Fruit fly (Drosophila melanogaster) whole organism, prepupa: ENCODE measurements around the gene CG4686.

Experiments used
- Blimp-1 ChIP-seq: fragments of 200-800 bp; sonication (Bioruptor generic); optimal IDR thresholded peaks from 3 replicates; lab custom pipeline; 2017; ENCODE audit warnings: missing biosample characterization, missing genetic modification characterization, mild to moderate bottlenecking, moderate library complexity, missing genetic modification reagents
- CG10631 ChIP-seq: fragments of 200-800 bp; sonication (Bioruptor generic); optimal IDR thresholded peaks from 2 replicates; lab custom pipeline; 2016; ENCODE audit warnings: missing biosample characterization, missing genetic modification characterization
- CG11762 ChIP-seq: fragments of 200-800 bp; sonication (Bioruptor generic); optimal IDR thresholded peaks from 3 replicates; lab custom pipeline; 2016; ENCODE audit warnings: missing biosample characterization, missing genetic modification characterization; ENCODE audit not compliant: insufficient read depth
- CG11902 ChIP-seq: fragments of 200-800 bp; sonication (Bioruptor generic); optimal IDR thresholded peaks from 3 replicates; lab custom pipeline; 2016; ENCODE audit warnings: missing biosample characterization, missing genetic modification characterization
- CG15336 ChIP-seq: fragments of 200-800 bp; sonication (Bioruptor generic); IDR thresholded peaks from 2 replicates; pipeline ENCODE4 v1.3.6; 2022; ENCODE audit warnings: missing biosample characterization, missing genetic modification characterization
- CG3032 ChIP-seq: fragments of 200-800 bp; optimal IDR thresholded peaks from 2 replicates; lab custom pipeline; 2019; ENCODE audit warnings: missing biosample characterization, mild to moderate bottlenecking, missing genetic modification characterization, moderate library complexity
- CG31627 ChIP-seq: fragments of 200-800 bp; sonication (Bioruptor generic); optimal IDR thresholded peaks from 3 replicates; lab custom pipeline; 2016; ENCODE audit warnings: missing biosample characterization, missing genetic modification characterization
- CG32006 ChIP-seq: fragments of 200-800 bp; sonication (Bioruptor generic); optimal IDR thresholded peaks from 3 replicates; lab custom pipeline; 2017; ENCODE audit warnings: missing biosample characterization, mild to moderate bottlenecking, missing genetic modification characterization
- CG34406 ChIP-seq: fragments of 200-800 bp; sonication (Bioruptor generic); optimal IDR thresholded peaks from 3 replicates; lab custom pipeline; 2016; ENCODE audit warnings: missing biosample characterization, missing genetic modification characterization
- CG3919 ChIP-seq: fragments of 200-800 bp; sonication (Bioruptor generic); optimal IDR thresholded peaks from 3 replicates; lab custom pipeline; 2016; ENCODE audit warnings: missing biosample characterization, missing genetic modification characterization
- CG4318 ChIP-seq: fragments of 200-800 bp; sonication (Bioruptor generic); optimal IDR thresholded peaks from 3 replicates; lab custom pipeline; 2017; ENCODE audit warnings: missing biosample characterization, mild to moderate bottlenecking, missing genetic modification characterization
- CG6163 ChIP-seq: fragments of 200-800 bp; sonication (Bioruptor generic); IDR thresholded peaks from 3 replicates; pipeline ENCODE4 v1.3.6; 2022; ENCODE audit warnings: missing biosample characterization, missing genetic modification characterization
- CG6792 ChIP-seq: fragments of 200-800 bp; sonication (Bioruptor generic); optimal IDR thresholded peaks from 3 replicates; lab custom pipeline; 2016; ENCODE audit warnings: missing biosample characterization, missing genetic modification characterization
- CG6808 ChIP-seq: fragments of 200-800 bp; sonication (Bioruptor generic); optimal IDR thresholded peaks from 3 replicates; lab custom pipeline; 2017; ENCODE audit warnings: missing biosample characterization, missing genetic modification characterization, mild to moderate bottlenecking, moderate library complexity, missing genetic modification reagents
- CG6854 ChIP-seq: fragments of 200-800 bp; sonication (Bioruptor generic); optimal IDR thresholded peaks from 2 replicates; lab custom pipeline; 2017; ENCODE audit warnings: missing biosample characterization, mild to moderate bottlenecking, missing genetic modification characterization
- CG7368 ChIP-seq: fragments of 200-800 bp; sonication (Bioruptor generic); optimal IDR thresholded peaks from 3 replicates; lab custom pipeline; 2016; ENCODE audit warnings: missing biosample characterization, missing genetic modification characterization
- CG8319 ChIP-seq: fragments of 200-800 bp; sonication (Bioruptor generic); optimal IDR thresholded peaks from 3 replicates; lab custom pipeline; 2016; ENCODE audit warnings: missing biosample characterization, missing genetic modification characterization
- CG8632 ChIP-seq: fragments of 200-800 bp; sonication (Bioruptor generic); optimal IDR thresholded peaks from 3 replicates; lab custom pipeline; 2016; ENCODE audit warnings: missing biosample characterization, missing genetic modification characterization
- Eip75B ChIP-seq: fragments of 200-800 bp; sonication (Bioruptor generic); optimal IDR thresholded peaks from 3 replicates; lab custom pipeline; 2016; ENCODE audit warnings: missing biosample characterization, missing genetic modification characterization
- Eip93F ChIP-seq: fragments of 200-800 bp; sonication (Bioruptor generic); optimal IDR thresholded peaks from 2 replicates; lab custom pipeline; 2016; ENCODE audit warnings: missing biosample characterization, mild to moderate bottlenecking, missing genetic modification characterization
- Ets96B ChIP-seq: fragments of 200-800 bp; optimal IDR thresholded peaks from 2 replicates; lab custom pipeline; 2019; ENCODE audit warnings: missing biosample characterization, mild to moderate bottlenecking, missing genetic modification characterization, moderate library complexity
- Gug ChIP-seq: fragments of 200-800 bp; sonication (Bioruptor generic); IDR thresholded peaks from 2 replicates; pipeline ENCODE4 v1.3.6; 2022; ENCODE audit warnings: missing biosample characterization, missing genetic modification characterization
- Hr4 ChIP-seq: fragments of 200-800 bp; sonication (Bioruptor generic); optimal IDR thresholded peaks from 3 replicates; lab custom pipeline; 2016; ENCODE audit warnings: missing biosample characterization, missing genetic modification characterization
- Lpt ChIP-seq: fragments of 200-800 bp; sonication (Bioruptor generic); optimal IDR thresholded peaks from 3 replicates; lab custom pipeline; 2016; ENCODE audit warnings: missing biosample characterization, missing genetic modification characterization
- OdsH ChIP-seq: fragments of 200-800 bp; sonication (Bioruptor generic); optimal IDR thresholded peaks from 3 replicates; lab custom pipeline; 2016; ENCODE audit warnings: missing biosample characterization, missing genetic modification characterization
- Smox ChIP-seq: fragments of 200-800 bp; sonication (Bioruptor generic); optimal IDR thresholded peaks from 3 replicates; lab custom pipeline; 2016; ENCODE audit warnings: missing biosample characterization, missing genetic modification characterization
- Sox102F ChIP-seq: fragments of 200-800 bp; sonication (Bioruptor generic); optimal IDR thresholded peaks from 2 replicates; lab custom pipeline; 2016; ENCODE audit warnings: missing biosample characterization, mild to moderate bottlenecking, missing genetic modification characterization
- Sox14 ChIP-seq: fragments of 200-800 bp; sonication (Bioruptor generic); optimal IDR thresholded peaks from 3 replicates; lab custom pipeline; 2016; ENCODE audit warnings: missing biosample characterization, missing genetic modification characterization
- Sox15 ChIP-seq: fragments of 200-800 bp; sonication (Bioruptor generic); optimal IDR thresholded peaks from 3 replicates; lab custom pipeline; 2016; ENCODE audit warnings: missing biosample characterization, missing genetic modification characterization
- acj6 ChIP-seq: fragments of 200-800 bp; sonication (Bioruptor generic); optimal IDR thresholded peaks from 3 replicates; lab custom pipeline; 2016; ENCODE audit warnings: missing biosample characterization, missing genetic modification characterization
- cyc ChIP-seq: fragments of 200-800 bp; sonication (Bioruptor generic); optimal IDR thresholded peaks from 3 replicates; lab custom pipeline; 2016; ENCODE audit warnings: missing biosample characterization, missing genetic modification characterization
- dac ChIP-seq: fragments of 200-800 bp; sonication (Bioruptor generic); optimal IDR thresholded peaks from 2 replicates; lab custom pipeline; 2017; ENCODE audit warnings: missing biosample characterization, mild to moderate bottlenecking, missing genetic modification characterization
- dsx ChIP-seq: fragments of 200-800 bp; optimal IDR thresholded peaks from 3 replicates; lab custom pipeline; 2019; ENCODE audit warnings: missing biosample characterization, mild to moderate bottlenecking, missing genetic modification characterization, moderate library complexity; ENCODE audit not compliant: poor library complexity, severe bottlenecking
- fd59A ChIP-seq: fragments of 200-800 bp; sonication (Bioruptor generic); optimal IDR thresholded peaks from 2 replicates; lab custom pipeline; 2017; ENCODE audit warnings: missing biosample characterization, mild to moderate bottlenecking, missing genetic modification characterization, missing genetic modification reagents
- fkh ChIP-seq: fragments of 200-800 bp; sonication (Bioruptor generic); optimal IDR thresholded peaks from 3 replicates; lab custom pipeline; 2017; ENCODE audit warnings: missing biosample characterization, mild to moderate bottlenecking, missing genetic modification characterization, moderate library complexity
- lz ChIP-seq: fragments of 200-800 bp; sonication (Bioruptor generic); optimal IDR thresholded peaks from 3 replicates; lab custom pipeline; 2016; ENCODE audit warnings: missing biosample characterization, missing genetic modification characterization
- net ChIP-seq: fragments of 200-800 bp; sonication (Bioruptor generic); optimal IDR thresholded peaks from 3 replicates; lab custom pipeline; 2016; ENCODE audit warnings: missing biosample characterization, missing genetic modification characterization
- pdm3 ChIP-seq: fragments of 200-800 bp; sonication (Bioruptor generic); optimal IDR thresholded peaks from 3 replicates; lab custom pipeline; 2016; ENCODE audit warnings: missing biosample characterization, missing genetic modification characterization
- salr ChIP-seq, 2 experiments: fragments of 200-800 bp; sonication (Bioruptor generic); optimal IDR thresholded peaks; 3 replicates each; lab custom pipeline; 2016 to 2018; ENCODE audit warnings: missing biosample characterization in 2 of 2, missing genetic modification characterization in 2 of 2, mild to moderate bottlenecking in 1 of 2
- spab ChIP-seq: fragments of 200-800 bp; sonication (Bioruptor generic); optimal IDR thresholded peaks from 2 replicates; lab custom pipeline; 2017; ENCODE audit warnings: missing biosample characterization, mild to moderate bottlenecking, missing genetic modification characterization, missing genetic modification reagents
- ss ChIP-seq, 2 experiments: fragments of 200-800 bp; sonication (Bioruptor generic); optimal IDR thresholded peaks; 2 replicates in 1 of 2; 3 replicates in 1 of 2; lab custom pipeline; 2017 to 2018; ENCODE audit warnings: mild to moderate bottlenecking in 2 of 2, missing biosample characterization in 2 of 2, missing genetic modification characterization in 2 of 2, moderate library complexity in 1 of 2
- svp ChIP-seq: fragments of 200-800 bp; sonication (Bioruptor generic); peaks from one replicate; lab custom pipeline; 2016; ENCODE audit warnings: missing biosample characterization, missing genetic modification characterization

CG4686 gene

DNA sequence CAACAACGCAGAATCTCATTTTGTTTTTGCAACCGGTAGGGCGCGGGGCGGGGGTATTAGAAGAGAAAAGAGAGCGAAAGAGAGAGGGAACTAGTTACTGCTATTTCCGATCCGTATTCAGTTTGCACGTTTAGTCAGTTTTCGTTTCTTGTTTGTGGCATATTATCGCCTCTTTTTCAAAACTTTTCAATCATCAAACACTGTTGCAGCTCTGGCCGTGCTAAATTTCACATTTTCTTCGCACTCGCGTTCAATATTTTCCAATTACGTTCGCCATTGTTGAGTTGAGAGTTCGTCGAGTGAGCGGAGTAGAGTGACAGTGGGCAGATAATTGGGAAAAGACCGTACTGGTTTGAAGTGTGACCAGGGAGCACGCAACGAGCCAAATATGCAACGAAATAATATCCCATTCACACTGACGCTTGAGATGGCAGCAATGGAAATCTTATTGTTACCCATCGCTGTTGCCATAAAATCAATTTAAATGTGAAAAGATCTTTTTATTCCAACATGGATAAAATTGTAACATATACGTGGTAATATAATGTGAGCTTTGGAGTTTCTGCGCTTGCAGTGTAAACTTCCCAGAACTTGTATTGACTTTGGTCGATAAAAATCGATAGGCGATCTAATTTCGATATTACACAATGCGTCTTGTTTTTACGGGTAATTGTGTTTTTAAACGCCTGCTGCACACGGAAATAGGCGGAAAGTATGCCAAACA is 3.1 kb upstream of the CG4686 start, which contains the start of the genes Ire1 and Mrm2 (continued):
- no peak for TF ChIP-seq Eip93F (GFP tag; lab: Kevin White, UChicago)
- peak; percentile 88 for TF ChIP-seq Sox14 (GFP tag; lab: Kevin White, UChicago)
- TF ChIP-seq CG32006: peak; percentile 74
- TF ChIP-seq Gug (GFP tag; lab: Robert Waterston, UW): peak; percentile 67
- peak; percentile 42 for TF ChIP-seq CG34406
- peak; percentile 49 for TF ChIP-seq CG6792 (GFP tag; lab: Kevin White, UChicago)
- TF ChIP-seq fkh (GFP tag; lab: Kevin White, UChicago): peak; percentile 98
- TF ChIP-seq Sox15 (GFP tag; lab: Kevin White, UChicago): peak; percentile 80
- TF ChIP-seq Blimp-1 (GFP tag; lab: Kevin White, UChicago): no peak
- peak; percentile 50 for TF ChIP-seq dac (GFP tag; lab: Kevin White, UChicago)
- TF ChIP-seq svp (GFP tag; lab: Kevin White, UChicago): peak; percentile 92
- peak; percentile 21 for TF ChIP-seq CG8319 (GFP tag; lab: Kevin White, UChicago)
- TF ChIP-seq OdsH (GFP tag; lab: Kevin White, UChicago): peak; percentile 78
- peak; percentile 51 for TF ChIP-seq dsx (GFP tag; lab: Kevin White, UChicago)
- TF ChIP-seq CG6808 (GFP tag; lab: Kevin White, UChicago): peak; percentile 32
- TF ChIP-seq lz: peak; percentile 82
- peak; percentile 40 for TF ChIP-seq Ets96B (tag; lab: Kevin White, UChicago)
- peak; percentile 71 for TF ChIP-seq CG6854 (GFP tag; lab: Kevin White, UChicago)
- no peak for TF ChIP-seq CG4318
- TF ChIP-seq, all 60 proteins: peak for 51

DNA sequence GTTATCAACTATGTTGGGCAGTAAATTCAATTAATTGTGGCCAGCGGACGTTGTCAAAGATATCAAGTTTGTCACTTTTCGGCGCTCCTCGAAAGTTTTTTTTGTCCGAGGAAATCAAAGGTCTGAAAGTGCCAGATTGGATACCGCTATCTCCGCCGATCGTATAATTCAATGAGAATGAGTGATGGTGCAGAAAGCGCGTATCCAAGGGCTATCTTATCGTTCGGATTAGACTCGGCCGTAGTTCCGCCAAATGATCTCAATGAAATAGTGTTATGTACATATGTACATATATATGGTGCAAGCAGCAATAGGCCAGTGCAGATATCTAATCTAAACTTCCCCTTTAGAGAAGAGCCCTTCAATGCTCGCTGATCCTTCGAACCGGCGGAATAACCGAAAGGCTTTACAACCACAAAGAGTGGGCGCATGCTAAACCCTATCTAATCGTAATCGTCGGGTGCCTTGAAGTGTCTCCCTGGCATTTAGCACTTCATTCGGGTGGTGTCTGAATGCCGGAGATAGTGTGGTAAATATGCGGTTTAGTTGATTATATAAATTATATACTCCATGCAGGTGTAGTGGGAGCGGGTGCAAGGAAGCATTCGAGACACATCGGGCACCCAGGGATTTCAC is 8.9 kb downstream of the CG4686 start:
- no peak for TF ChIP-seq CG32006
- TF ChIP-seq Smox (GFP tag; lab: Kevin White, UChicago): no peak
- TF ChIP-seq ss (GFP tag; optimal IDR thresholded peaks at IDR 0.05; lab: Kevin White, UChicago): no peak
- no peak for TF ChIP-seq OdsH (GFP tag; lab: Kevin White, UChicago)
- TF ChIP-seq salr (GFP tag; optimal IDR thresholded peaks at IDR 0.05; lab: Kevin White, UChicago): no peak
- TF ChIP-seq Eip75B: no peak
- TF ChIP-seq Lpt (GFP tag; lab: Kevin White, UChicago): no peak
- TF ChIP-seq acj6 (GFP tag; lab: Kevin White, UChicago): no peak
- TF ChIP-seq cyc (GFP tag; lab: Kevin White, UChicago): no peak
- TF ChIP-seq CG11902: no peak
- no peak for TF ChIP-seq CG15336 (GFP tag; lab: Robert Waterston, UW)
- no peak for TF ChIP-seq spab (GFP tag; lab: Kevin White, UChicago)
- no peak for TF ChIP-seq CG7368 (GFP tag; lab: Kevin White, UChicago)
- TF ChIP-seq CG31627 (GFP tag; lab: Kevin White, UChicago): no peak
- no peak for TF ChIP-seq CG6792 (GFP tag; lab: Kevin White, UChicago)
- TF ChIP-seq CG3032 (tag; lab: Kevin White, UChicago): no peak
- TF ChIP-seq CG6163: no peak
- TF ChIP-seq svp (GFP tag; lab: Kevin White, UChicago): no peak

DNA sequence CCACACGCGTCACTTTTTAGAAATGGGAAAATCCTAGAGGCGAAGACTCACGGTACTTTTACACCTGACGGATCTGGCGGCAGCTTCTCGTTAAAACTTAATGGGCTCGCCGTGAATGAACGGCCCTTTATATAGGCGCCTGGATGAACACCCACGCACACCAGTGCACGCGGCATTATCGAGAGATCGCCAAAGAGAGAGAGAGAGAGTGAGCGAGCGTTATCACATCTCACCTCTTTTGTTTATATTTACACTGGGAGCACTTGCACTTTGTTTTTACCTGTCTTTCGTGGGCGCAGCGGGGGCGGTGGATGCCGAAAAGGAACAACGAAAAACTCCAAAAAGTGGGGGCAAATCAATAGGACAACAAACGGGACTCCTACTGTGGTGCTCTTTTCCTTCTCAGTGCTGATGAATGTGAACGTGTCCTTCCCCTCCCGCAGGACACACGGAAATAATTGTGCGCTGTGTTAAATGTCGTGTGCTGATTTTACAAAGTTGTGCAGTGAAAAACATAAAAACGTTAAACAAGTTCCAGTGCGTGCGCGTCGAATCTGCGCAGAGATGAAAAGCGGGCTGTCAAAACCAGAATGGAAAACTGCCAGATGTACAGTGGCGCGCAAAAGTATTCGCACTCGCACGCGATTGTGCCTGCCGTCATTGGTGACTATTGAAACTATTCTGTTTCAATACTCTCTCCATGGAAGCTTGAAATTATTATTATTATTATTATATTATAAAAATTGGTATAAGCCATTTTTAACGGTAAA is 11.0 kb downstream of the CG4686 start, which contains the start of gene Mrp5:
Gene Mrp5, minus strand, starts transcription at position 561 of the 770 bp plus-strand sequence.
- TF ChIP-seq pdm3 (GFP tag; lab: Kevin White, UChicago) (peak; percentile 30), CG10631 (no peak), Hr4 (GFP tag; lab: Kevin White, UChicago) (peak; percentile 34), CG3919 (GFP tag; lab: Kevin White, UChicago) (peak; percentile 45), salr (GFP tag; optimal IDR thresholded peaks at IDR 0.05; lab: Kevin White, UChicago) (peak in 1 of 2 experiments; percentile 53), CG32006 (no peak), Smox (GFP tag; lab: Kevin White, UChicago) (no peak), OdsH (GFP tag; lab: Kevin White, UChicago) (peak; percentile 53), CG11762 (no peak), CG6792 (GFP tag; lab: Kevin White, UChicago) (peak; percentile 27), CG6163 (peak; percentile 60), fd59A (no peak), Sox14 (GFP tag; lab: Kevin White, UChicago) (peak; percentile 58), CG8632 (GFP tag; lab: Kevin White, UChicago) (peak; percentile 51), Eip93F (GFP tag; lab: Kevin White, UChicago) (no peak), CG8319 (GFP tag; lab: Kevin White, UChicago) (peak; percentile 1), CG15336 (GFP tag; lab: Robert Waterston, UW) (peak; percentile 37; the same call in 1 of the 2 replicates), cyc (GFP tag; lab: Kevin White, UChicago) (peak; percentile 26), Sox102F (GFP tag; lab: Kevin White, UChicago) (peak; percentile 11), svp (GFP tag; lab: Kevin White, UChicago) (no peak), Sox15 (GFP tag; lab: Kevin White, UChicago) (no peak), net (peak; percentile 36)
